Fruit fly (Drosophila melanogaster): Measurements from ENCODE around the gene lmgB.

The lmgB gene

dm6 chr2L:8528318-8528717 is at the start of gene lmgB, which contains the start of gene lmgA:
TSS of gene lmgB (minus strand) at chr2L:8528618.
TSS of gene lmgA (minus strand) at chr2L:8528618.
- TF ChIP-seq CG17806 (tag; optimal IDR thresholded peaks at IDR 0.05) (peak; percentile 2), CG14655 (GFP tag; optimal IDR thresholded peaks at IDR 0.05) (no peak)

dm6 chr2L:8576496-8577000 is 48.1 kb upstream of the lmgB start:
- TF ChIP-seq CG13204 (GFP tag; optimal IDR thresholded peaks at IDR 0.05): no peak
- 0 out of 3 replicates have a peak, but pooled peaks have one; percentile 33 for TF ChIP-seq CG4496 (GFP tag; IDR thresholded peaks at IDR 0.05)

- TF ChIP-seq Pif1A (GFP tag; optimal IDR thresholded peaks at IDR 0.05) (peak; percentile 94), CG8159 (tag; optimal IDR thresholded peaks at IDR 0.05) (peak; percentile 94), Ets98B (GFP tag; IDR thresholded peaks at IDR 0.05) (peak; percentile 93), CG13204 (GFP tag; optimal IDR thresholded peaks at IDR 0.05) (peak; percentile 86), Pif1B (GFP tag; optimal IDR thresholded peaks at IDR 0.05) (peak; percentile 94), gl (tag; optimal IDR thresholded peaks at IDR 0.05) (peak; percentile 88), CG32121 (GFP tag; IDR thresholded peaks at IDR 0.05) (peak; percentile 92), fd96Ca (GFP tag; IDR thresholded peaks at IDR 0.05) (peak; percentile 94), CG15710 (tag; optimal IDR thresholded peaks at IDR 0.05) (peak; percentile 94), CG34367 (tag; optimal IDR thresholded peaks at IDR 0.05) (peak; percentile 93), CG12605 (GFP tag; IDR thresholded peaks at IDR 0.05) (peak; percentile 96), rn (GFP tag; IDR thresholded peaks at IDR 0.05) (peak; percentile 90), CG10348 (GFP tag; IDR thresholded peaks at IDR 0.05) (peak; percentile 66; the same call in 1 of the 2 replicates), CG8301 (tag; optimal IDR thresholded peaks at IDR 0.05) (peak; percentile 93), CG9948 (tag; optimal IDR thresholded peaks at IDR 0.05) (peak; percentile 95), EcR (GFP tag; optimal IDR thresholded peaks at IDR 0.05) (peak; percentile 29), Snoo (tag; optimal IDR thresholded peaks at IDR 0.05) (peak; percentile 83), D1 (tag; optimal IDR thresholded peaks at IDR 0.05) (peak; percentile 83), CG17806 (tag; optimal IDR thresholded peaks at IDR 0.05) (peak; percentile 95), CG14655 (GFP tag; optimal IDR thresholded peaks at IDR 0.05) (peak; percentile 94), CG4496 (GFP tag; IDR thresholded peaks at IDR 0.05) (peak; percentile 97)
These were observed 46.5 kb upstream of the lmgB start for dm6 chr2L:8574947-8575346.

dm6 chr2L:8574258-8574657 is 45.8 kb upstream of the lmgB start:
- TF ChIP-seq CG12605 (GFP tag; IDR thresholded peaks at IDR 0.05) (no peak), CG13204 (GFP tag; optimal IDR thresholded peaks at IDR 0.05) (no peak), gl (tag; optimal IDR thresholded peaks at IDR 0.05) (no peak), CG10348 (GFP tag; IDR thresholded peaks at IDR 0.05) (no peak), CG4496 (GFP tag; IDR thresholded peaks at IDR 0.05) (no peak), rn (GFP tag; IDR thresholded peaks at IDR 0.05) (no peak), CG32121 (GFP tag; IDR thresholded peaks at IDR 0.05) (no peak), CG8159 (tag; optimal IDR thresholded peaks at IDR 0.05) (peak; percentile 50), fd96Ca (GFP tag; IDR thresholded peaks at IDR 0.05) (no peak), Pif1A (GFP tag; optimal IDR thresholded peaks at IDR 0.05) (no peak), Pif1B (GFP tag; optimal IDR thresholded peaks at IDR 0.05) (no peak), CG14655 (GFP tag; optimal IDR thresholded peaks at IDR 0.05) (peak; percentile 54), EcR (GFP tag; optimal IDR thresholded peaks at IDR 0.05) (no peak), D1 (tag; optimal IDR thresholded peaks at IDR 0.05) (no peak), CG17806 (tag; optimal IDR thresholded peaks at IDR 0.05) (peak; percentile 38), CG8301 (tag; optimal IDR thresholded peaks at IDR 0.05) (peak; percentile 43), CG9948 (tag; optimal IDR thresholded peaks at IDR 0.05) (peak; percentile 55), CG34367 (tag; optimal IDR thresholded peaks at IDR 0.05) (peak; percentile 5), Snoo (tag; optimal IDR thresholded peaks at IDR 0.05) (no peak), Ets98B (GFP tag; IDR thresholded peaks at IDR 0.05) (no peak), CG15710 (tag; optimal IDR thresholded peaks at IDR 0.05) (peak; percentile 41)

dm6 chr2L:8572900-8573299 is 44.5 kb upstream of the lmgB start:
- TF ChIP-seq gl (tag; optimal IDR thresholded peaks at IDR 0.05) (no peak), fd96Ca (GFP tag; IDR thresholded peaks at IDR 0.05) (no peak), Ets98B (GFP tag; IDR thresholded peaks at IDR 0.05) (no peak), CG12605 (GFP tag; IDR thresholded peaks at IDR 0.05) (peak; percentile 41), CG10348 (GFP tag; IDR thresholded peaks at IDR 0.05) (no peak), Pif1A (GFP tag; optimal IDR thresholded peaks at IDR 0.05) (peak; percentile 66), CG14655 (GFP tag; optimal IDR thresholded peaks at IDR 0.05) (peak; percentile 50), CG4496 (GFP tag; IDR thresholded peaks at IDR 0.05) (no peak), CG34367 (tag; optimal IDR thresholded peaks at IDR 0.05) (peak; percentile 48), Pif1B (GFP tag; optimal IDR thresholded peaks at IDR 0.05) (peak; percentile 47), CG8301 (tag; optimal IDR thresholded peaks at IDR 0.05) (peak; percentile 16), CG9948 (tag; optimal IDR thresholded peaks at IDR 0.05) (peak; percentile 56), Snoo (tag; optimal IDR thresholded peaks at IDR 0.05) (peak; percentile 29), CG17806 (tag; optimal IDR thresholded peaks at IDR 0.05) (peak; percentile 60), CG13204 (GFP tag; optimal IDR thresholded peaks at IDR 0.05) (peak; percentile 21), CG8159 (tag; optimal IDR thresholded peaks at IDR 0.05) (peak; percentile 70), EcR (GFP tag; optimal IDR thresholded peaks at IDR 0.05) (no peak), D1 (tag; optimal IDR thresholded peaks at IDR 0.05) (no peak), CG32121 (GFP tag; IDR thresholded peaks at IDR 0.05) (no peak), CG15710 (tag; optimal IDR thresholded peaks at IDR 0.05) (peak; percentile 66), rn (GFP tag; IDR thresholded peaks at IDR 0.05) (no peak)

- TF ChIP-seq EcR (GFP tag; optimal IDR thresholded peaks at IDR 0.05): no peak
- TF ChIP-seq CG8159 (tag; optimal IDR thresholded peaks at IDR 0.05): no peak
- TF ChIP-seq CG17806 (tag; optimal IDR thresholded peaks at IDR 0.05): no peak
- TF ChIP-seq Pif1B (GFP tag; optimal IDR thresholded peaks at IDR 0.05): no peak
These were observed 42.1 kb upstream of the lmgB start for dm6 chr2L:8570408-8571072.

All from whole organism, pupa.